Worm (Caenorhabditis elegans): ENCODE data around the gene mmab-1.

The mmab-1 gene

ce11 chrIII:4948631-4949030 lies 26.7 kb upstream of the mmab-1 start (continued):
- TF ChIP-seq B0035.1 (tag; optimal IDR thresholded peaks at IDR 0.05), result no peak
- no peak for TF ChIP-seq egl-18 (GFP tag; IDR thresholded peaks at IDR 0.05)
- no peak for TF ChIP-seq rcor-1 (GFP tag; IDR thresholded peaks at IDR 0.05)
- no peak for TF ChIP-seq nfya-1 (tag; optimal IDR thresholded peaks at IDR 0.05; ENCODE audit: borderline replicate concordance, insufficient read depth)
- peak; percentile 48 for TF ChIP-seq efl-1 (GFP tag; optimal IDR thresholded peaks at IDR 0.05)
- peak; percentile 25; the same call in 1 of the 2 replicates for TF ChIP-seq D2030.7 (GFP tag; IDR thresholded peaks at IDR 0.05)
- no peak for TF ChIP-seq ztf-25 (GFP tag; IDR thresholded peaks at IDR 0.05)
- TF ChIP-seq xnd-1 (tag; optimal IDR thresholded peaks at IDR 0.05), result no peak
- TF ChIP-seq chd-7 (tag; optimal IDR thresholded peaks at IDR 0.05), result no peak
- no peak for TF ChIP-seq B0261.1 (tag; optimal IDR thresholded peaks at IDR 0.05)
- TF ChIP-seq attf-3 (GFP tag; conservative IDR thresholded peaks at IDR 0.05), result no peak
- no peak for TF ChIP-seq F55B11.4 (tag; optimal IDR thresholded peaks at IDR 0.05; ENCODE audit: borderline replicate concordance, insufficient read depth)
- TF ChIP-seq attf-6 (GFP tag; IDR thresholded peaks at IDR 0.05), result no peak
- no peak for TF ChIP-seq bed-1 (GFP tag; IDR thresholded peaks at IDR 0.05)
- no peak for TF ChIP-seq tbx-9 (tag; optimal IDR thresholded peaks at IDR 0.05; ENCODE audit: borderline replicate concordance)
- TF ChIP-seq mxl-1 (tag; optimal IDR thresholded peaks at IDR 0.05), result no peak

ce11 chrIII:4947352-4947751 lies 25.4 kb upstream of the mmab-1 start:
- TF ChIP-seq attf-6 (GFP tag; IDR thresholded peaks at IDR 0.05) (no peak), F33H1.4 (GFP tag; IDR thresholded peaks at IDR 0.05) (0 out of 2 replicates have a peak, but pooled peaks have one; percentile 8), fkh-3 (tag; optimal IDR thresholded peaks at IDR 0.05) (peak; percentile 20), ccch-3 (GFP tag; optimal IDR thresholded peaks at IDR 0.05) (no peak), bed-2 (GFP tag; IDR thresholded peaks at IDR 0.05) (no peak), unc-62 (GFP tag; optimal IDR thresholded peaks at IDR 0.05) (no peak), Y53F4B.3 (GFP tag; IDR thresholded peaks at IDR 0.05) (no peak), lag-1 (GFP tag; IDR thresholded peaks at IDR 0.05) (no peak), repo-1 (tag; optimal IDR thresholded peaks at IDR 0.05) (no peak), F37B4.10 (GFP tag; IDR thresholded peaks at IDR 0.05) (no peak), dpff-1 (tag; optimal IDR thresholded peaks at IDR 0.05) (no peak), hrde-1 (tag; optimal IDR thresholded peaks at IDR 0.05; ENCODE audit: borderline replicate concordance) (no peak), sptf-2 (GFP tag; optimal IDR thresholded peaks at IDR 0.05) (no peak), hmg-20 (GFP tag; IDR thresholded peaks at IDR 0.05) (no peak), die-1 (tag; optimal IDR thresholded peaks at IDR 0.05) (no peak), C06A6.2 (GFP tag; conservative IDR thresholded peaks at IDR 0.05) (no peak), Y67H2A.10 (GFP tag; conservative IDR thresholded peaks at IDR 0.05) (no peak), nhr-90 (tag; optimal IDR thresholded peaks at IDR 0.05) (no peak), akir-1 (GFP tag; optimal IDR thresholded peaks at IDR 0.05) (no peak), ceh-91 (GFP tag; IDR thresholded peaks at IDR 0.05) (no peak), zim-3 (tag; optimal IDR thresholded peaks at IDR 0.05) (no peak), hlh-26 (GFP tag; conservative IDR thresholded peaks at IDR 0.05) (no peak), bed-1 (GFP tag; IDR thresholded peaks at IDR 0.05) (no peak), aptf-3 (GFP tag; IDR thresholded peaks at IDR 0.05) (no peak), lin-54 (GFP tag; optimal IDR thresholded peaks at IDR 0.05) (no peak), ceh-40 (GFP tag; IDR thresholded peaks at IDR 0.05) (no peak), rec-8 (tag; optimal IDR thresholded peaks at IDR 0.05) (no peak), T26A5.8 (tag; optimal IDR thresholded peaks at IDR 0.05) (no peak), pbrm-1 (GFP tag; IDR thresholded peaks at IDR 0.05) (0 out of 2 replicates have a peak, but pooled peaks have one; percentile 35), ekl-4 (GFP tag; IDR thresholded peaks at IDR 0.05) (no peak), aptf-2 (GFP tag; conservative IDR thresholded peaks at IDR 0.05) (no peak), nfya-1 (tag; optimal IDR thresholded peaks at IDR 0.05; ENCODE audit: borderline replicate concordance, insufficient read depth) (no peak), K11D2.4 (GFP tag; IDR thresholded peaks at IDR 0.05) (no peak), nhr-120 (GFP tag; IDR thresholded peaks at IDR 0.05) (no peak), ztf-26 (tag; optimal IDR thresholded peaks at IDR 0.05) (no peak), ceh-100 (GFP tag; IDR thresholded peaks at IDR 0.05) (peak; percentile 50)

Data from whole organism, young adult.